Worm (Caenorhabditis elegans) whole organism, young adult: ENCODE data around the gene W01F3.2.

Source experiments
- dpl-1 ChIP-seq: fragments of 150-350 bp; optimal IDR thresholded peaks from 2 replicates; lab custom pipeline; 2014; ENCODE audit warnings: missing biosample characterization, missing genetic modification reagents, missing genetic modification characterization
- madf-6 ChIP-seq: fragments of 200-800 bp; sonication (Bioruptor generic); IDR thresholded peaks from 2 replicates; pipeline ENCODE4 v1.3.6; 2022; ENCODE audit warnings: missing genetic modification reagents, missing genetic modification characterization, missing compliant biosample characterization
- mel-28 ChIP-seq: sonication (generic microtip); optimal IDR thresholded peaks from 2 replicates; lab custom pipeline; 2016; ENCODE audit warnings: borderline replicate concordance, mild to moderate bottlenecking, missing genetic modification characterization, missing compliant biosample characterization
- nhr-27 ChIP-seq: fragments of 200-800 bp; sonication (Bioruptor generic); optimal IDR thresholded peaks from 2 replicates; lab custom pipeline; 2018; ENCODE audit warnings: mild to moderate bottlenecking, missing genetic modification characterization, moderate library complexity, missing compliant biosample characterization
- pbrm-1 ChIP-seq: fragments of 200-800 bp; sonication (Bioruptor generic); IDR thresholded peaks from 2 replicates; pipeline ENCODE4 v1.3.6; 2022; ENCODE audit warnings: missing genetic modification reagents, missing genetic modification characterization, missing compliant biosample characterization
- somi-1 ChIP-seq: fragments of 200-800 bp; sonication (Bioruptor generic); optimal IDR thresholded peaks from 2 replicates; lab custom pipeline; 2018; ENCODE audit warnings: mild to moderate bottlenecking, missing genetic modification characterization, missing compliant biosample characterization
- unc-130 ChIP-seq: sonication (generic microtip); optimal IDR thresholded peaks from 2 replicates; lab custom pipeline; 2016; ENCODE audit warnings: missing genetic modification reagents, missing genetic modification characterization, missing compliant biosample characterization
- unc-62 ChIP-seq: fragments of 150-350 bp; optimal IDR thresholded peaks from 2 replicates; lab custom pipeline; 2014; ENCODE audit warnings: missing biosample characterization, missing genetic modification reagents, missing genetic modification characterization

DNA sequence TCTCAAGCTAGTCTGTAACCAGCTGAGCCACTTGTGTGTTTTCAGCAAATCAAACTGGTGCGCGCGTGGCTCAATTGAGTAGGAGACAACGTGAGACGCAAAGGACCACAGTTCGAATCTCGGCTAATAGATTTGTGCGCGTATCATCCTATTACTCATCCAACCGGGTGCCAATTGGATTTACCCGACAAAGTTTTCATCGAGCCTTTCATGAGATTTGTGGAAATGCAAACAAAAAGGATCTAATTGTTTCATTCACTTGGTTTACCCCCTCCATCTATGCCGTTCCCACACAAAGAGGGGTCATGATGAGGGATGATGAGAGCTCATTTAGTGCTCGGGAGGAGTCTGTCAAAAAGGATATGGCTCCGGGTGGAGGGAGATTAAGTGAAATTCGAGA lies 5.0 kb upstream of the W01F3.2 start:
- TF ChIP-seq unc-62 (GFP tag; lab: Kevin White, UChicago) (no peak), unc-130 (GFP tag; lab: Kevin White, UChicago) (no peak), dpl-1 (GFP tag; lab: Kevin White, UChicago) (no peak), madf-6 (GFP tag; lab: Robert Waterston, UW) (no peak), pbrm-1 (GFP tag; lab: Robert Waterston, UW) (no peak), somi-1 (GFP tag; lab: Kevin White, UChicago) (no peak), mel-28 (tag; lab: Kevin White, UChicago) (no peak), nhr-27 (tag; lab: Kevin White, UChicago) (no peak)
